Worm (Caenorhabditis elegans): ENCODE data around the gene F32D8.5.

DNA sequence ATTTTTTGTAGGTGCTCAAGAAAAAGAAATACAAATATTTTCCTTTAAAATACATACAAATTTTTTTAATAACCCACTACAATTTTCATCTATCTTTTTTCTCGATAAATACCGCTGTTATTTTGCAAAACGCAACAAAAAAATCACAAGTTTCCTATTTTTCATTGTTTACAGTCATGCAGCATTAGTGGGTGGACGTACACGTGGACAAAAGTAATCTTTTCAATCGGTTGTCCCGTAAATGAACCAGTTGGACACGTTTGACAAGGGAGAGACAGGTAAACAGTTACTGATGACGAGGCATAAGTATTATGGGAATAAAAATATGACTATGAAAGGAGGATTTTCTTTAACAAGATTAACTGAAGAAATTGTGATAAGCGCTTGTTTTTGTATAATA is 21.4 kb upstream of the F32D8.5 start:
- TF ChIP-seq hmg-4 (GFP tag; optimal IDR thresholded peaks at IDR 0.05) (no peak), ama-1 (optimal IDR thresholded peaks at IDR 0.05) (no peak), ets-7 (tag; optimal IDR thresholded peaks at IDR 0.05) (no peak), tbx-37 (GFP tag; conservative IDR thresholded peaks at IDR 0.05) (no peak), flt-1 (GFP tag; IDR thresholded peaks at IDR 0.05) (no peak), hnd-1 (tag; optimal IDR thresholded peaks at IDR 0.05) (no peak), hmbx-1 (tag; optimal IDR thresholded peaks at IDR 0.05) (no peak), ceh-13 (GFP tag; optimal IDR thresholded peaks at IDR 0.05) (no peak), tra-4 (tag; optimal IDR thresholded peaks at IDR 0.05) (no peak), tbx-11 (GFP tag; IDR thresholded peaks at IDR 0.05) (no peak), pes-1 (GFP tag; IDR thresholded peaks at IDR 0.05) (no peak), sea-1 (GFP tag; conservative IDR thresholded peaks at IDR 0.05) (no peak)
